Worm (Caenorhabditis elegans) whole organism, young adult: ENCODE results near the gene W05B2.2.

Source experiments
- F49E8.2 ChIP-seq: sonication (generic microtip); optimal IDR thresholded peaks from 3 replicates; lab custom pipeline; 2017; ENCODE audit warnings: missing genetic modification characterization, mild to moderate bottlenecking, missing compliant biosample characterization, antibody characterized with exemption, moderate library complexity; ENCODE audit not compliant: insufficient read depth
- ama-1 ChIP-seq, 3 experiments: fragments of 150-350 bp in 1 of 3; sonication (generic microtip) in 2 of 3; optimal IDR thresholded peaks; 2 replicates each; lab custom pipeline; 2014 to 2018; ENCODE audit warnings: missing biosample characterization in 2 of 3, missing genetic modification characterization in 2 of 3, missing genetic modification reagents in 2 of 3
- aptf-2 ChIP-seq: fragments of 200-800 bp; sonication (Bioruptor generic); conservative IDR thresholded peaks from 2 replicates; pipeline ENCODE4 v1.3.6; 2022; ENCODE audit warnings: missing genetic modification reagents, missing genetic modification characterization, missing compliant biosample characterization
- ceh-79 ChIP-seq: sonication (generic microtip); optimal IDR thresholded peaks from 2 replicates; lab custom pipeline; 2017; ENCODE audit warnings: mild to moderate bottlenecking, missing genetic modification characterization, missing compliant biosample characterization
- dpl-1 ChIP-seq: fragments of 150-350 bp; optimal IDR thresholded peaks from 2 replicates; lab custom pipeline; 2014; ENCODE audit warnings: missing biosample characterization, missing genetic modification reagents, missing genetic modification characterization
- lin-35 ChIP-seq, 3 experiments: fragments of 150-350 bp in 2 of 3; sonication (generic microtip) in 1 of 3; optimal IDR thresholded peaks; 2 replicates each; lab custom pipeline; 2014 to 2018; ENCODE audit warnings: missing biosample characterization in 3 of 3, missing genetic modification characterization in 3 of 3, missing genetic modification reagents in 3 of 3
- lin-40 ChIP-seq: sonication (generic microtip); optimal IDR thresholded peaks from 2 replicates; lab custom pipeline; 2016; ENCODE audit warnings: missing genetic modification characterization, mild to moderate bottlenecking, missing compliant biosample characterization, missing genotype, missing genetic modification reagents
- rpc-1 ChIP-seq, 2 experiments: fragments of 150-350 bp in 1 of 2; sonication (generic microtip) in 1 of 2; optimal IDR thresholded peaks; 2 replicates each; lab custom pipeline; 2014 to 2018; ENCODE audit warnings: missing biosample characterization in 1 of 2, missing genetic modification characterization in 1 of 2, missing genetic modification reagents in 1 of 2, missing genotype in 1 of 2
- snpc-1.1 ChIP-seq: sonication (generic microtip); optimal IDR thresholded peaks from 2 replicates; lab custom pipeline; 2017; ENCODE audit warnings: missing genetic modification characterization, mild to moderate bottlenecking, missing compliant biosample characterization, antibody characterized with exemption, moderate library complexity, missing genotype, missing genetic modification reagents; ENCODE audit not compliant: insufficient read depth
- snpc-4 ChIP-seq, 5 experiments: fragments of 150-350 bp in 1 of 5; sonication (generic microtip) in 4 of 5; optimal IDR thresholded peaks; 2 replicates each; lab custom pipeline; 2014 to 2018; ENCODE audit warnings: missing genetic modification characterization in 5 of 5, missing biosample characterization in 3 of 5, antibody characterized with exemption in 2 of 5, mild to moderate bottlenecking in 2 of 5, missing compliant biosample characterization in 2 of 5, missing genotype in 2 of 5, moderate library complexity in 2 of 5, missing genetic modification reagents in 1 of 5
- ztf-22 ChIP-seq: fragments of 200-800 bp; sonication (Bioruptor generic); optimal IDR thresholded peaks from 2 replicates; lab custom pipeline; 2018; ENCODE audit warnings: mild to moderate bottlenecking, missing genetic modification characterization, moderate library complexity, missing compliant biosample characterization

DNA sequence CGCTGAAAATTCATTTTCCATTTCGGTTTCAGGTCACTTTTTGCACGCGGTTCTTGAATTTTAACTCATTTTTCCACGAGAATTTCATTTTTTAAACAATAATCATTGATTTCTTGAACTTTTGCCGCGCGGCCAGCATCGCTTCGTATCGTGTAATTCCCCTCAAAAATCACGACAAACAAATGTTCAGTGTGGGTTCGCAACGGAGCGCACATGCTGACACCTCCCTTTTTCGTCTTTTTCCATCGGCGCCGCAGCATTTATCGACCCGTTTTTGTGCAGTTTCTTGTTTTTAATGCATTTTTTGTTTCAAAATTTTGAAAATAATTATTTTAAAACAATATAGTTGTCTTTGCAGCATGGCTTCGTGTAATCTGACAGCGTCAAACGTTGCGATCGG lies 36.1 kb downstream of the W05B2.2 start, which contains the start of gene M142.5:
- TF ChIP-seq lin-35 (GFP tag; optimal IDR thresholded peaks at IDR 0.05; lab: Kevin White, UChicago) (no peak), ztf-22 (GFP tag; lab: Kevin White, UChicago) (no peak), snpc-4 (GFP tag; optimal IDR thresholded peaks at IDR 0.05; lab: Kevin White, UChicago) (no peak), snpc-4 (tag; optimal IDR thresholded peaks at IDR 0.05; lab: Kevin White, UChicago) (no peak), aptf-2 (GFP tag; lab: Robert Waterston, UW) (no peak), ceh-79 (no peak), snpc-1.1 (tag; lab: Kevin White, UChicago) (no peak), lin-40 (tag; lab: Kevin White, UChicago) (no peak), rpc-1 (optimal IDR thresholded peaks at IDR 0.05; lab: Kevin White, UChicago) (no peak), rpc-1 (tag; optimal IDR thresholded peaks at IDR 0.05; lab: Kevin White, UChicago) (no peak), dpl-1 (GFP tag; lab: Kevin White, UChicago) (no peak), ama-1 (optimal IDR thresholded peaks at IDR 0.05; lab: Kevin White, UChicago) (no peak), ama-1 (GFP tag; optimal IDR thresholded peaks at IDR 0.05; lab: Kevin White, UChicago) (no peak), F49E8.2 (no peak)
